Worm (Caenorhabditis elegans): Measurements from ENCODE around the gene R11H6.5.

ce11 chrV:14659595-14659994 lies 47.6 kb upstream of the R11H6.5 start:
- no peak for TF ChIP-seq fos-1 (tag; optimal IDR thresholded peaks at IDR 0.05)
- TF ChIP-seq fkh-2 (tag; optimal IDR thresholded peaks at IDR 0.05): no peak
- TF ChIP-seq ceh-82 (tag; optimal IDR thresholded peaks at IDR 0.05): no peak
- no peak for TF ChIP-seq unc-62 (GFP tag; optimal IDR thresholded peaks at IDR 0.05)
- no peak for TF ChIP-seq nhr-76 (tag; optimal IDR thresholded peaks at IDR 0.05)
